Fruit fly (Drosophila melanogaster) S2 (cell line): ENCODE results near the gene eEF1alpha2.

ENCODE experiments used
- CG8478 ChIP-seq: fragments of >200 bp; optimal IDR thresholded peaks from 2 replicates; lab custom pipeline; 2018
- CTCF ChIP-seq, 2 experiments: fragments of >200 bp; optimal IDR thresholded peaks; 2 replicates each; lab custom pipeline; 2018

DNA sequence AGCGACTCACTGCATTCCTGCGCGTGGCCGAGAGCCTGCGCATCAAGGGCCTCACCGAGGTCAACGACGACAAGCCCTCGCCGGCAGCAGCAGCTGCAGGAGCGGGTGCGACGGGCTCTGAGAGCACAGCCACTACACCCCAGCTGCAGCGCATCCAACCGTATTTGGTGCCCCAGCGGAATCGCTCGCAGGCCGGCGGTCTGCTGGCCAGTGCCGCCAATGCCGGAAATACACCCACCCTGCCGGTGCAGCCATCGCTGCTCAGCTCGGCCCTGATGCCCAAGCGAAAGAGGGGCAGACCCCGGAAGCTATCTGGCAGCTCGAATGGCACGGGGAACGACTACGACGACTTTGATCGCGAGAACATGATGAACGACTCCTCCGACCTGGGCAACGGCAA lies 10.5 kb upstream of the eEF1alpha2 start:
- TF ChIP-seq CG8478 (no peak), CTCF (optimal IDR thresholded peaks at IDR 0.05; lab: Kevin White, UChicago) (no peak)
